Worm (Caenorhabditis elegans): ENCODE data around the gene C35A5.3.

C35A5.3 gene

ce11 chrV:10466607-10467092 lies 34.5 kb downstream of the C35A5.3 start (continued):
- TF ChIP-seq lsy-12 (tag; optimal IDR thresholded peaks at IDR 0.05) = peak; percentile 91

ce11 chrV:10465478-10465877 lies 35.7 kb downstream of the C35A5.3 start:
- no peak for TF ChIP-seq unc-39 (tag; optimal IDR thresholded peaks at IDR 0.05)
- no peak for TF ChIP-seq tbx-2 (tag; optimal IDR thresholded peaks at IDR 0.05)
- no peak for TF ChIP-seq aly-2 (tag; optimal IDR thresholded peaks at IDR 0.05)
- TF ChIP-seq nhr-77 (tag; optimal IDR thresholded peaks at IDR 0.05) = no peak
- TF ChIP-seq skn-1 (tag; optimal IDR thresholded peaks at IDR 0.05) = no peak
- TF ChIP-seq sea-2 (GFP tag; optimal IDR thresholded peaks at IDR 0.05) = no peak

- TF ChIP-seq lin-39 (tag; optimal IDR thresholded peaks at IDR 0.05) (peak; percentile 26), hmg-11 (tag; optimal IDR thresholded peaks at IDR 0.05) (no peak), nfya-1 (tag; optimal IDR thresholded peaks at IDR 0.05; ENCODE audit: insufficient read depth) (peak; percentile 39), skn-1 (tag; optimal IDR thresholded peaks at IDR 0.05) (no peak), ceh-28 (tag; optimal IDR thresholded peaks at IDR 0.05) (no peak), mdl-1 (tag; optimal IDR thresholded peaks at IDR 0.05) (no peak), snpc-4 (tag; optimal IDR thresholded peaks at IDR 0.05) (no peak), nhr-11 (tag; optimal IDR thresholded peaks at IDR 0.05) (no peak), ama-1 (optimal IDR thresholded peaks at IDR 0.05) (peak; percentile 1), nhr-43 (tag; optimal IDR thresholded peaks at IDR 0.05; ENCODE audit: poor library complexity, severe bottlenecking) (peak; percentile 14), nhr-76 (tag; optimal IDR thresholded peaks at IDR 0.05) (no peak)
These were observed 36.4 kb downstream of the C35A5.3 start for ce11 chrV:10464746-10465145.

ce11 chrV:10464160-10464559 lies 37.0 kb downstream of the C35A5.3 start:
- no peak for TF ChIP-seq ceh-16 (tag; optimal IDR thresholded peaks at IDR 0.05)
- no peak for TF ChIP-seq lin-15B (tag; optimal IDR thresholded peaks at IDR 0.05)
- no peak for TF ChIP-seq unc-62 (GFP tag; optimal IDR thresholded peaks at IDR 0.05)
- TF ChIP-seq mdl-1 (tag; optimal IDR thresholded peaks at IDR 0.05) = no peak
- no peak for TF ChIP-seq ztf-11 (tag; optimal IDR thresholded peaks at IDR 0.05)

ce11 chrV:10463276-10463675 lies 37.9 kb downstream of the C35A5.3 start, which contains the start of gene F22E12.3:
Gene F22E12.3 (minus strand): TSS chrV:10463376.
- TF ChIP-seq unc-39 (tag; optimal IDR thresholded peaks at IDR 0.05) (no peak), ama-1 (optimal IDR thresholded peaks at IDR 0.05) (peak; percentile 10), pha-4 (tag; optimal IDR thresholded peaks at IDR 0.05) (no peak), elt-3 (tag; optimal IDR thresholded peaks at IDR 0.05) (no peak)

- TF ChIP-seq skn-1 (tag; optimal IDR thresholded peaks at IDR 0.05) (no peak), nhr-237 (tag; optimal IDR thresholded peaks at IDR 0.05) (no peak), daf-12 (tag; optimal IDR thresholded peaks at IDR 0.05) (no peak), elt-3 (tag; optimal IDR thresholded peaks at IDR 0.05) (no peak), nhr-23 (tag; optimal IDR thresholded peaks at IDR 0.05) (no peak), nhr-11 (tag; optimal IDR thresholded peaks at IDR 0.05) (no peak), ceh-9 (tag; optimal IDR thresholded peaks at IDR 0.05) (no peak), egl-27 (tag; optimal IDR thresholded peaks at IDR 0.05) (no peak), unc-39 (tag; optimal IDR thresholded peaks at IDR 0.05) (no peak), fos-1 (tag; optimal IDR thresholded peaks at IDR 0.05) (no peak)
These were observed 39.1 kb downstream of the C35A5.3 start, which contains the start of gene chw-1 for ce11 chrV:10462066-10462465. Gene chw-1 (plus strand): TSS chrV:10462282.

- no peak for TF ChIP-seq tbx-2 (tag; optimal IDR thresholded peaks at IDR 0.05)
- TF ChIP-seq nhr-237 (tag; optimal IDR thresholded peaks at IDR 0.05) = no peak
- peak; percentile 34 for TF ChIP-seq nhr-43 (tag; optimal IDR thresholded peaks at IDR 0.05; ENCODE audit: poor library complexity, severe bottlenecking)
- no peak for TF ChIP-seq lin-15B (tag; optimal IDR thresholded peaks at IDR 0.05)
- TF ChIP-seq lsy-12 (tag; optimal IDR thresholded peaks at IDR 0.05) = no peak
- TF ChIP-seq elt-3 (tag; optimal IDR thresholded peaks at IDR 0.05) = peak in 1 of 3 experiments; percentile 9
- TF ChIP-seq ZK546.5 (tag; optimal IDR thresholded peaks at IDR 0.05) = no peak
- TF ChIP-seq skn-1 (tag; optimal IDR thresholded peaks at IDR 0.05) = no peak
These were observed 40.5 kb downstream of the C35A5.3 start for ce11 chrV:10460685-10461084.

Measured in whole organism, L3 larva.